Worm (Caenorhabditis elegans): Measurements from ENCODE around the gene C27H6.9.
A peak's percentile ranks its signal among the peaks of the same experiment; 100 is the strongest.

The C27H6.9 gene

ce11 chrV:9974264-9974663 is 8.4 kb upstream of the C27H6.9 start (continued):
- TF ChIP-seq snu-23 (GFP tag; optimal IDR thresholded peaks at IDR 0.05) (no peak), efl-3 (GFP tag; optimal IDR thresholded peaks at IDR 0.05) (no peak), C34B4.2 (tag; optimal IDR thresholded peaks at IDR 0.05) (no peak), grh-1 (GFP tag; IDR thresholded peaks at IDR 0.05) (no peak), rnt-1 (tag; optimal IDR thresholded peaks at IDR 0.05) (no peak), fkh-8 (tag; optimal IDR thresholded peaks at IDR 0.05) (peak; percentile 35), ceh-8 (GFP tag; optimal IDR thresholded peaks at IDR 0.05) (no peak), skn-1 (tag; optimal IDR thresholded peaks at IDR 0.05) (no peak), tbx-2 (tag; optimal IDR thresholded peaks at IDR 0.05) (no peak), nhr-71 (tag; optimal IDR thresholded peaks at IDR 0.05) (no peak), nhr-90 (tag; optimal IDR thresholded peaks at IDR 0.05; ENCODE audit: poor library complexity) (no peak), irx-1 (tag; optimal IDR thresholded peaks at IDR 0.05) (no peak), zip-4 (GFP tag; optimal IDR thresholded peaks at IDR 0.05) (no peak), tlp-1 (tag; optimal IDR thresholded peaks at IDR 0.05) (no peak)

- no peak for TF ChIP-seq aha-1 (tag; optimal IDR thresholded peaks at IDR 0.05)
- TF ChIP-seq lin-13 (GFP tag; optimal IDR thresholded peaks at IDR 0.05): no peak
- no peak for TF ChIP-seq nhr-90 (tag; optimal IDR thresholded peaks at IDR 0.05; ENCODE audit: poor library complexity)
- TF ChIP-seq blmp-1 (tag; optimal IDR thresholded peaks at IDR 0.05): no peak
Measured at ce11 chrV:9976138-9976537, 6.5 kb upstream of the C27H6.9 start, which contains the start of gene unc-41. Gene unc-41 (minus strand): TSS chrV:9976238.

DNA sequence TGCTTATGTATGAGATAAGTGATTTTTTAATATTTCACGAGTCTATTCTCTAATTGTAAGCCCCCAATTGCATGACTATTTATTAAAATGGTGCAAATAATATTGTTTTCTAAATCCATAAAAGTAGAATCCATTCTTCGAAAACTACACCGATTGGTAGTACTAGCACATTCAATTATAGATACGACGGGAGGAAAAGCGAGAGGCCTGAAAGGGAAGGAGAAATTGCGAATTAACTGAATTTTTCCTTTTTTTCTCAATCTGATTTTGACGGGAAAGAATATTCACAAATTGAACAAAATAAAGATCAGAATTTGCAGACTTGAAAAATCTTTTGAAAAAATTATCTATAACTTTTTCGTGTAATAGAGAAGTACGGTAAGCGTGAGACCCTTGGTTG is 5.5 kb upstream of the C27H6.9 start:
- peak; percentile 18 for TF ChIP-seq lin-14 (GFP tag; optimal IDR thresholded peaks at IDR 0.05)
- no peak for TF ChIP-seq vab-15 (tag; optimal IDR thresholded peaks at IDR 0.05)

DNA sequence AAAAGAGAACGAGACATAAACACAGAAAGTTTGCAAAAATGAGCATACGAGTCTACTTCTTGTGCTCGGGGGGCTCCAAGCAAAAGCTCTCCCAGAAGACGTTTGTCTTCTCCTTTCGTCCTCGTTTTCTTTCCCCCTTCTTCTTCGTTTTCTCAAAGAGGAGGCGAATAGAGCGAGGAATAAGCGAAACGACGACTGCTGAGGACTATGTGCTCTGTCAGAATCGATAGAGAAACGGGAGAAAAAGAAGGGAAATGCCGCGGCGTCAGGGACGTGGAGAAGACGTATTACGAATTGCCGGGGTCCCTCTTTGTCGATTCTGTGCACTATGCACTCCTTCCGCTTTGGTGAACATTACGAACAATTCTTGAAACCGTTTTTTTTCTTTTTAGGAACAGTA is 4.2 kb upstream of the C27H6.9 start:
- TF ChIP-seq efl-3 (GFP tag; optimal IDR thresholded peaks at IDR 0.05) (no peak), lin-15B (tag; optimal IDR thresholded peaks at IDR 0.05) (no peak), fkh-8 (tag; optimal IDR thresholded peaks at IDR 0.05) (peak; percentile 50), nhr-47 (tag; optimal IDR thresholded peaks at IDR 0.05) (peak; percentile 12), pax-3 (tag; optimal IDR thresholded peaks at IDR 0.05) (no peak), snu-23 (GFP tag; optimal IDR thresholded peaks at IDR 0.05) (peak; percentile 11), mep-1 (tag; optimal IDR thresholded peaks at IDR 0.05) (peak; percentile 26), nhr-71 (tag; optimal IDR thresholded peaks at IDR 0.05) (peak; percentile 19), aha-1 (tag; optimal IDR thresholded peaks at IDR 0.05) (no peak), ceh-82 (tag; optimal IDR thresholded peaks at IDR 0.05) (peak in 1 of 3 experiments; percentile 51), unc-130 (tag; optimal IDR thresholded peaks at IDR 0.05) (no peak), swsn-7 (tag; optimal IDR thresholded peaks at IDR 0.05) (peak; percentile 19), lsy-2 (tag; optimal IDR thresholded peaks at IDR 0.05) (peak in 1 of 2 experiments; percentile 9), pqm-1 (tag; optimal IDR thresholded peaks at IDR 0.05) (no peak), fkh-10 (GFP tag; optimal IDR thresholded peaks at IDR 0.05) (peak; percentile 32), unc-86 (tag; optimal IDR thresholded peaks at IDR 0.05) (peak; percentile 33), lin-14 (GFP tag; optimal IDR thresholded peaks at IDR 0.05) (peak; percentile 83)

ce11 chrV:9980731-9981483 is 1.8 kb upstream of the C27H6.9 start, which contains the start of the genes ruvb-1 and tofu-1:
Gene ruvb-1 (minus strand): TSS chrV:9980802.
Gene tofu-1 (plus strand): TSS chrV:9981147.
- TF ChIP-seq lin-35 (GFP tag; optimal IDR thresholded peaks at IDR 0.05) (peak; percentile 40 to 70), ztf-11 (tag; optimal IDR thresholded peaks at IDR 0.05) (peak in 1 of 2 experiments; percentile 64), ceh-82 (tag; optimal IDR thresholded peaks at IDR 0.05) (peak in 2 of 3 experiments; percentile 39 to 42), elt-2 (tag; optimal IDR thresholded peaks at IDR 0.05) (peak; percentile 32), nhr-19 (GFP tag; conservative IDR thresholded peaks at IDR 0.05) (peak; percentile 81), lin-14 (GFP tag; optimal IDR thresholded peaks at IDR 0.05) (peak; percentile 63), nhr-20 (tag; optimal IDR thresholded peaks at IDR 0.05) (peak; percentile 79), nhr-47 (tag; optimal IDR thresholded peaks at IDR 0.05) (peak; percentile 84), isw-1 (GFP tag; IDR thresholded peaks at IDR 0.05) (peak; percentile 48), skn-1 (tag; optimal IDR thresholded peaks at IDR 0.05) (peak; percentile 3), nhr-85 (tag) (peak; percentile 79), nhr-71 (tag; optimal IDR thresholded peaks at IDR 0.05) (peak; percentile 81), blmp-1 (tag; optimal IDR thresholded peaks at IDR 0.05) (peak; percentile 14), lin-13 (GFP tag; optimal IDR thresholded peaks at IDR 0.05) (peak; percentile 16), lsy-2 (tag; optimal IDR thresholded peaks at IDR 0.05) (peak; percentile 46 to 60), efl-1 (optimal IDR thresholded peaks at IDR 0.05) (peak; percentile 30 to 60), efl-1 (GFP tag; optimal IDR thresholded peaks at IDR 0.05 in 1 of 2) (peak; percentile 49 to 96), C16A3.4 (tag; optimal IDR thresholded peaks at IDR 0.05) (peak; percentile 45), nhr-90 (tag; optimal IDR thresholded peaks at IDR 0.05; ENCODE audit: poor library complexity) (peak; percentile 87), snu-23 (GFP tag; optimal IDR thresholded peaks at IDR 0.05) (peak; percentile 82), tbx-2 (tag; optimal IDR thresholded peaks at IDR 0.05) (peak; percentile 72), swsn-7 (tag; optimal IDR thresholded peaks at IDR 0.05) (peak; percentile 78), grh-1 (GFP tag; IDR thresholded peaks at IDR 0.05) (peak; percentile 78), ceh-88 (GFP tag; IDR thresholded peaks at IDR 0.05) (peak; percentile 55), pax-3 (tag; optimal IDR thresholded peaks at IDR 0.05) (peak; percentile 14)
